Worm (Caenorhabditis elegans) whole organism, L3 larva: ENCODE measurements around the gene C23G10.2.

Experiments
- elt-3 ChIP-seq, 3 experiments: fragments of 150-350 bp in 1 of 3; sonication (generic microtip) in 2 of 3; optimal IDR thresholded peaks; 2 replicates in 2 of 3; 4 replicates in 1 of 3; lab custom pipeline; 2014 to 2017; ENCODE audit warnings: missing biosample characterization in 3 of 3, missing genetic modification characterization in 3 of 3
- nhr-12 ChIP-seq: fragments of 150-350 bp; optimal IDR thresholded peaks from 2 replicates; lab custom pipeline; 2014; ENCODE audit warnings: missing biosample characterization, missing genetic modification characterization
- nhr-237 ChIP-seq: fragments of 150-350 bp; optimal IDR thresholded peaks from 2 replicates; lab custom pipeline; 2014; ENCODE audit warnings: missing biosample characterization, missing genetic modification characterization
- nhr-67 ChIP-seq: fragments of 150-350 bp; optimal IDR thresholded peaks from 2 replicates; lab custom pipeline; 2014; ENCODE audit warnings: missing biosample characterization, missing genetic modification characterization
- pqm-1 ChIP-seq: fragments of 150-350 bp; optimal IDR thresholded peaks from 2 replicates; lab custom pipeline; 2017; ENCODE audit warnings: missing biosample characterization, missing genetic modification characterization, inconsistent platforms
- snpc-4 ChIP-seq: fragments of 150-350 bp; optimal IDR thresholded peaks from 2 replicates; lab custom pipeline; 2014; ENCODE audit warnings: missing biosample characterization, missing genetic modification characterization
- unc-39 ChIP-seq: sonication (generic microtip); optimal IDR thresholded peaks from 4 replicates; lab custom pipeline; 2017; ENCODE audit warnings: missing biosample characterization, missing genetic modification characterization
- unc-62 ChIP-seq: fragments of 150-350 bp; sonication (generic microtip); optimal IDR thresholded peaks from 4 replicates; lab custom pipeline; 2014; ENCODE audit warnings: missing biosample characterization, missing genetic modification reagents, missing genetic modification characterization
- zag-1 ChIP-seq: fragments of 150-350 bp; optimal IDR thresholded peaks from 2 replicates; lab custom pipeline; 2014; ENCODE audit warnings: missing biosample characterization, missing genetic modification characterization
- ztf-11 ChIP-seq: fragments of 150-350 bp; optimal IDR thresholded peaks from 2 replicates; lab custom pipeline; 2014; ENCODE audit warnings: missing biosample characterization, missing genetic modification characterization
- ztf-4 ChIP-seq: fragments of 150-350 bp; optimal IDR thresholded peaks from 2 replicates; lab custom pipeline; 2014; ENCODE audit warnings: missing biosample characterization, missing genetic modification characterization

DNA sequence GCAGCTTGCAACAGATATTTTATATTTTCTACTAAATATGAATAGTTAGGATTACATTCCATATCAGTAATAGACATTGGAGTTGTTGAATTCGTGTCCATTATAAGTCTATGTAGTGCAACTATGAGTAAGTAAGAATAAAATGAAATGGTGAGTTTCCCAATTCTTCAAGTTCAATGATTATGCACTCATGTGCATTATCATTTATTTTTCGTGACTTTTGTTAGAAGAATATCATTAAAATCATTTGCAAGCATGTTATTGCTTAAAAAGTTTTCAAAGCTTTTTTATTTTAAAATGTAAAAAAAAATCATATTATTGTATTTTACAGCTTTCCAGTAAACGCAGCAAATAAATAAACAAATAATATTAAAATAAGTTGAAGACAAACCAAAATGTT lies 48.8 kb downstream of the C23G10.2 start, which contains the start of gene srg-9:
- no peak for TF ChIP-seq zag-1 (tag; lab: Kevin White, UChicago)
- no peak for TF ChIP-seq pqm-1 (tag; lab: Kevin White, UChicago)
- TF ChIP-seq nhr-12 (tag; lab: Kevin White, UChicago) = no peak
- TF ChIP-seq snpc-4 (tag; lab: Kevin White, UChicago) = no peak
- no peak for TF ChIP-seq unc-39 (tag; lab: Kevin White, UChicago)
- no peak for TF ChIP-seq ztf-4 (tag; lab: Kevin White, UChicago)
- no peak for TF ChIP-seq nhr-237 (tag; lab: Kevin White, UChicago)
- TF ChIP-seq elt-3 (tag; optimal IDR thresholded peaks at IDR 0.05; lab: Kevin White, UChicago) = no peak
- no peak for TF ChIP-seq ztf-11 (tag; lab: Kevin White, UChicago)
- TF ChIP-seq unc-62 (GFP tag; lab: Kevin White, UChicago) = no peak
- no peak for TF ChIP-seq nhr-67 (tag; lab: Kevin White, UChicago)
